Worm (Caenorhabditis elegans) whole organism, L4 larva: ENCODE data around the gene ttr-38.

ENCODE experiments used
- F10B5.3 ChIP-seq: sonication (generic microtip); optimal IDR thresholded peaks from 2 replicates; lab custom pipeline; 2016; ENCODE audit warnings: mild to moderate bottlenecking, missing genetic modification characterization, missing compliant biosample characterization
- F26F4.8 ChIP-seq: fragments of 200-800 bp; sonication (Bioruptor generic); conservative IDR thresholded peaks from 2 replicates; pipeline ENCODE4 v1.3.6; 2022; ENCODE audit warnings: missing genetic modification characterization, missing compliant biosample characterization
- T26A8.4 ChIP-seq: fragments of 200-800 bp; sonication (Bioruptor generic); IDR thresholded peaks from 2 replicates; pipeline ENCODE4 v1.3.6; 2022; ENCODE audit warnings: missing genetic modification characterization, missing compliant biosample characterization
- Y105C5A.15 ChIP-seq: fragments of 200-800 bp; sonication (Bioruptor generic); IDR thresholded peaks from 2 replicates; pipeline ENCODE4 v1.3.6; 2022; ENCODE audit warnings: missing genetic modification characterization, missing compliant biosample characterization
- Y75B8A.6 ChIP-seq: fragments of 200-800 bp; sonication (Bioruptor generic); IDR thresholded peaks from 2 replicates; pipeline ENCODE4 v1.3.6; 2022; ENCODE audit warnings: missing genetic modification reagents, missing genetic modification characterization, missing compliant biosample characterization
- aha-1 ChIP-seq: fragments of 150-350 bp; peaks from one replicate; lab custom pipeline; 2014; ENCODE audit warnings: missing biosample characterization, missing genetic modification characterization
- arid-1 ChIP-seq: fragments of 200-800 bp; sonication (Bioruptor generic); conservative IDR thresholded peaks from 2 replicates; pipeline ENCODE4 v1.3.6; 2022; ENCODE audit warnings: missing genetic modification reagents, missing genetic modification characterization, missing compliant biosample characterization
- attf-4 ChIP-seq: sonication (generic microtip); optimal IDR thresholded peaks from 3 replicates; lab custom pipeline; 2017; ENCODE audit warnings: missing biosample characterization, missing genetic modification characterization
- ceh-28 ChIP-seq: fragments of 150-350 bp; optimal IDR thresholded peaks from 2 replicates; lab custom pipeline; 2014; ENCODE audit warnings: missing biosample characterization, missing genetic modification reagents, missing genetic modification characterization
- ceh-44 ChIP-seq: fragments of 200-800 bp; sonication (Bioruptor generic); IDR thresholded peaks from 2 replicates; pipeline ENCODE4 v1.3.6; 2022; ENCODE audit warnings: missing genetic modification reagents, missing genetic modification characterization, missing compliant biosample characterization
- ceh-82 ChIP-seq: sonication (generic microtip); optimal IDR thresholded peaks from 2 replicates; lab custom pipeline; 2017; ENCODE audit warnings: missing biosample characterization, missing genetic modification characterization
- ces-1 ChIP-seq: fragments of 150-350 bp; sonication (generic microtip); optimal IDR thresholded peaks from 4 replicates; lab custom pipeline; 2014; ENCODE audit warnings: missing biosample characterization, missing genetic modification reagents, missing genetic modification characterization
- cey-2 ChIP-seq: sonication (generic microtip); optimal IDR thresholded peaks from 3 replicates; lab custom pipeline; 2017; ENCODE audit warnings: missing genetic modification characterization, mild to moderate bottlenecking, missing compliant biosample characterization, antibody characterized with exemption, borderline replicate concordance; ENCODE audit not compliant: insufficient read depth
- ctbp-1 ChIP-seq: fragments of 200-800 bp; sonication (Bioruptor generic); IDR thresholded peaks from 2 replicates; pipeline ENCODE4 v1.3.6; 2022; ENCODE audit warnings: missing genetic modification reagents, missing genetic modification characterization, missing compliant biosample characterization
- daf-8 ChIP-seq: fragments of 200-800 bp; sonication (Bioruptor generic); IDR thresholded peaks from 2 replicates; pipeline ENCODE4 v1.3.6; 2022; ENCODE audit warnings: missing genetic modification characterization, missing compliant biosample characterization
- dmd-6 ChIP-seq: fragments of 200-800 bp; sonication (Bioruptor generic); IDR thresholded peaks from 2 replicates; pipeline ENCODE4 v1.3.6; 2022; ENCODE audit warnings: missing genetic modification reagents, missing genetic modification characterization, missing compliant biosample characterization
- dmd-8 ChIP-seq: fragments of 200-800 bp; sonication (Bioruptor generic); IDR thresholded peaks from 2 replicates; pipeline ENCODE4 v1.3.6; 2022; ENCODE audit warnings: missing genetic modification characterization, missing compliant biosample characterization
- dpl-1 ChIP-seq: fragments of 150-350 bp; optimal IDR thresholded peaks from 2 replicates; lab custom pipeline; 2014; ENCODE audit warnings: missing biosample characterization, missing genetic modification reagents, missing genetic modification characterization
- duxl-1 ChIP-seq: sonication (generic microtip); optimal IDR thresholded peaks from 2 replicates; lab custom pipeline; 2016; ENCODE audit warnings: mild to moderate bottlenecking, missing genetic modification characterization, moderate library complexity, missing compliant biosample characterization; ENCODE audit not compliant: poor library complexity
- hlh-30 ChIP-seq: sonication (generic microtip); optimal IDR thresholded peaks from 2 replicates; lab custom pipeline; 2017; ENCODE audit warnings: antibody characterized with exemption, mild to moderate bottlenecking, missing genetic modification characterization, missing compliant biosample characterization; ENCODE audit not compliant: insufficient read depth
- hmg-1.1 ChIP-seq: fragments of 200-800 bp; sonication (Bioruptor generic); IDR thresholded peaks from 2 replicates; pipeline ENCODE4 v1.3.6; 2022; ENCODE audit warnings: missing genetic modification reagents, missing genetic modification characterization, missing compliant biosample characterization
- lim-7 ChIP-seq: fragments of 200-800 bp; sonication (Bioruptor generic); IDR thresholded peaks from 2 replicates; pipeline ENCODE4 v1.3.6; 2022; ENCODE audit warnings: missing genetic modification characterization, missing compliant biosample characterization
- lin-13 ChIP-seq: fragments of 150-350 bp; optimal IDR thresholded peaks from 2 replicates; lab custom pipeline; 2014; ENCODE audit warnings: missing biosample characterization, missing genetic modification reagents, missing genetic modification characterization
- lin-29 ChIP-seq: fragments of 200-800 bp; sonication (Bioruptor generic); IDR thresholded peaks from 2 replicates; pipeline ENCODE4 v1.3.6; 2022; ENCODE audit warnings: missing genetic modification reagents, missing genetic modification characterization, missing compliant biosample characterization
- lin-39 ChIP-seq: fragments of 150-350 bp; optimal IDR thresholded peaks from 2 replicates; lab custom pipeline; 2014; ENCODE audit warnings: missing biosample characterization, missing genetic modification reagents, missing genetic modification characterization
- lir-3 ChIP-seq: sonication (generic microtip); optimal IDR thresholded peaks from 2 replicates; lab custom pipeline; 2016; ENCODE audit warnings: mild to moderate bottlenecking, missing genetic modification characterization, missing compliant biosample characterization
- lsy-2 ChIP-seq, 2 experiments: fragments of 150-350 bp in 1 of 2; sonication (generic microtip) in 1 of 2; optimal IDR thresholded peaks; 2 replicates each; lab custom pipeline; 2014 to 2017; ENCODE audit warnings: missing biosample characterization in 2 of 2, missing genetic modification characterization in 2 of 2
- mdl-1 ChIP-seq, 2 experiments: fragments of 150-350 bp in 1 of 2; sonication (generic microtip) in 1 of 2; optimal IDR thresholded peaks; 2 replicates each; lab custom pipeline; 2014 to 2017; ENCODE audit warnings: missing biosample characterization in 2 of 2, missing genetic modification characterization in 2 of 2
- mdt-29 ChIP-seq: fragments of 200-800 bp; sonication (Bioruptor generic); IDR thresholded peaks from 2 replicates; pipeline ENCODE4 v1.3.6; 2022; ENCODE audit warnings: missing genetic modification reagents, missing genetic modification characterization, missing compliant biosample characterization
- mep-1 ChIP-seq: fragments of 150-350 bp; sonication (generic microtip); optimal IDR thresholded peaks from 3 replicates; lab custom pipeline; 2014; ENCODE audit warnings: missing biosample characterization, missing genetic modification characterization
- mes-2 ChIP-seq: sonication (generic microtip); optimal IDR thresholded peaks from 2 replicates; lab custom pipeline; 2016; ENCODE audit warnings: missing genotype, mild to moderate bottlenecking, missing genetic modification characterization, missing compliant biosample characterization; ENCODE audit not compliant: poor library complexity, severe bottlenecking
- mxl-2 ChIP-seq: fragments of 200-800 bp; sonication (Bioruptor generic); conservative IDR thresholded peaks from 2 replicates; pipeline ENCODE4 v1.3.6; 2022; ENCODE audit warnings: missing genetic modification reagents, missing genetic modification characterization, missing compliant biosample characterization
- mxl-3 ChIP-seq: fragments of 200-800 bp; sonication (Bioruptor generic); optimal IDR thresholded peaks from 2 replicates; lab custom pipeline; 2018; ENCODE audit warnings: mild to moderate bottlenecking, missing genetic modification characterization, missing compliant biosample characterization
- nhr-11 ChIP-seq: fragments of 150-350 bp; optimal IDR thresholded peaks from 2 replicates; lab custom pipeline; 2014; ENCODE audit warnings: missing biosample characterization, missing genetic modification characterization
- nhr-111 ChIP-seq: fragments of 200-800 bp; sonication (Bioruptor generic); optimal IDR thresholded peaks from 2 replicates; lab custom pipeline; 2018; ENCODE audit warnings: mild to moderate bottlenecking, missing genetic modification characterization, missing compliant biosample characterization
- nhr-28 ChIP-seq: fragments of 150-350 bp; optimal IDR thresholded peaks from 2 replicates; lab custom pipeline; 2014; ENCODE audit warnings: missing biosample characterization, missing genetic modification characterization
- nhr-41 ChIP-seq: fragments of 200-800 bp; sonication (Bioruptor generic); IDR thresholded peaks from 2 replicates; pipeline ENCODE4 v1.3.6; 2022; ENCODE audit warnings: missing genetic modification reagents, missing genetic modification characterization, missing compliant biosample characterization
- nhr-48 ChIP-seq: sonication (generic microtip); optimal IDR thresholded peaks from 2 replicates; lab custom pipeline; 2016; ENCODE audit warnings: mild to moderate bottlenecking, missing genetic modification characterization, missing compliant biosample characterization
- nhr-6 ChIP-seq: fragments of 150-350 bp; optimal IDR thresholded peaks from 2 replicates; lab custom pipeline; 2014; ENCODE audit warnings: missing biosample characterization, missing genetic modification characterization
- nhr-77 ChIP-seq: fragments of 150-350 bp; optimal IDR thresholded peaks from 2 replicates; lab custom pipeline; 2014; ENCODE audit warnings: missing biosample characterization, missing genetic modification characterization
- pha-4 ChIP-seq, 2 experiments: fragments of 150-350 bp in 1 of 2; fragments of 200-800 bp in 1 of 2; sonication (Bioruptor generic) in 1 of 2; IDR thresholded peaks in 1 of 2; optimal IDR thresholded peaks in 1 of 2; 2 replicates each; pipeline versions ENCODE4 v1.3.6 to Lab custom; 2014 to 2022; ENCODE audit warnings: missing genetic modification characterization in 2 of 2, missing genetic modification reagents in 2 of 2, missing biosample characterization in 1 of 2, missing compliant biosample characterization in 1 of 2
- saeg-2 ChIP-seq: fragments of 200-800 bp; sonication (Bioruptor generic); IDR thresholded peaks from 2 replicates; pipeline ENCODE4 v1.3.6; 2022; ENCODE audit warnings: missing genetic modification reagents, missing genetic modification characterization, missing compliant biosample characterization
- sdz-12 ChIP-seq: fragments of 200-800 bp; sonication (Bioruptor generic); optimal IDR thresholded peaks from 2 replicates; lab custom pipeline; 2018; ENCODE audit warnings: mild to moderate bottlenecking, missing genetic modification characterization, missing compliant biosample characterization
- set-16 ChIP-seq: fragments of 200-800 bp; sonication (Bioruptor generic); IDR thresholded peaks from 2 replicates; pipeline ENCODE4 v1.3.6; 2022; ENCODE audit warnings: missing genetic modification reagents, missing genetic modification characterization, missing compliant biosample characterization
- skn-1 ChIP-seq: fragments of 150-350 bp; optimal IDR thresholded peaks from 2 replicates; lab custom pipeline; 2014; ENCODE audit warnings: missing biosample characterization, missing genetic modification characterization
- snpc-1.2 ChIP-seq: fragments of 200-800 bp; sonication (Bioruptor generic); IDR thresholded peaks from 2 replicates; pipeline ENCODE4 v1.3.6; 2022; ENCODE audit warnings: missing genetic modification reagents, missing genetic modification characterization, missing compliant biosample characterization
- tag-97 ChIP-seq: fragments of 200-800 bp; sonication (Bioruptor generic); IDR thresholded peaks from 2 replicates; pipeline ENCODE4 v1.3.6; 2022; ENCODE audit warnings: missing genetic modification characterization, missing compliant biosample characterization
- unc-39 ChIP-seq: sonication (generic microtip); optimal IDR thresholded peaks from 2 replicates; lab custom pipeline; 2017; ENCODE audit warnings: missing biosample characterization, missing genetic modification characterization
- vab-7 ChIP-seq: fragments of 200-800 bp; sonication (Bioruptor generic); IDR thresholded peaks from 2 replicates; pipeline ENCODE4 v1.3.6; 2022; ENCODE audit warnings: missing genetic modification reagents, missing genetic modification characterization, missing compliant biosample characterization
- zip-11 ChIP-seq: fragments of 200-800 bp; sonication (Bioruptor generic); IDR thresholded peaks from 2 replicates; pipeline ENCODE4 v1.3.6; 2022; ENCODE audit warnings: missing genetic modification characterization, missing compliant biosample characterization

The ttr-38 gene

ce11 chrX:9264636-9265035 is 49.7 kb downstream of the ttr-38 start:
- TF ChIP-seq dpl-1 (no peak), pha-4 (GFP tag; IDR thresholded peaks at IDR 0.05; lab: Robert Waterston, UW) (peak; percentile 56; the same call in 1 of the 2 replicates), pha-4 (tag; optimal IDR thresholded peaks at IDR 0.05; lab: Kevin White, UChicago) (no peak), nhr-28 (tag; lab: Kevin White, UChicago) (peak; percentile 79), mdl-1 (tag; optimal IDR thresholded peaks at IDR 0.05; lab: Kevin White, UChicago) (peak in 1 of 2 experiments; percentile 60), nhr-6 (no peak), ceh-82 (tag; lab: Kevin White, UChicago) (no peak), Y75B8A.6 (GFP tag; lab: Robert Waterston, UW) (no peak), nhr-77 (tag; lab: Kevin White, UChicago) (peak; percentile 77), nhr-41 (GFP tag; lab: Robert Waterston, UW) (no peak), sdz-12 (GFP tag; lab: Kevin White, UChicago) (no peak), hlh-30 (tag; lab: Kevin White, UChicago) (peak; percentile 94), lim-7 (GFP tag; lab: Robert Waterston, UW) (peak; percentile 37; the same call in 1 of the 2 replicates), arid-1 (GFP tag; lab: Robert Waterston, UW) (no peak), hmg-1.1 (GFP tag; lab: Robert Waterston, UW) (no peak), skn-1 (tag; lab: Kevin White, UChicago) (no peak), lin-13 (GFP tag; lab: Kevin White, UChicago) (peak; percentile 17), nhr-11 (no peak), unc-39 (no peak), duxl-1 (tag; lab: Kevin White, UChicago) (no peak), mxl-3 (no peak), lsy-2 (tag; optimal IDR thresholded peaks at IDR 0.05; lab: Kevin White, UChicago) (peak in 1 of 2 experiments; percentile 43), tag-97 (GFP tag; lab: Robert Waterston, UW) (0 out of 2 replicates have a peak, but pooled peaks have one; percentile 53), T26A8.4 (0 out of 2 replicates have a peak, but pooled peaks have one; percentile 31), daf-8 (GFP tag; lab: Robert Waterston, UW) (no peak), lin-39 (tag; lab: Kevin White, UChicago) (no peak), lin-29 (GFP tag; lab: Robert Waterston, UW) (no peak), ces-1 (GFP tag; lab: Kevin White, UChicago) (no peak), mes-2 (tag; lab: Kevin White, UChicago) (peak; percentile 50), dmd-6 (GFP tag; lab: Robert Waterston, UW) (peak; percentile 93), lir-3 (no peak), ceh-44 (GFP tag; lab: Robert Waterston, UW) (no peak), saeg-2 (GFP tag; lab: Robert Waterston, UW) (0 out of 2 replicates have a peak, but pooled peaks have one; percentile 20), nhr-48 (tag; lab: Kevin White, UChicago) (peak; percentile 32), F26F4.8 (GFP tag; lab: Robert Waterston, UW) (no peak), cey-2 (tag; lab: Kevin White, UChicago) (no peak), ceh-28 (tag; lab: Kevin White, UChicago) (no peak), vab-7 (GFP tag; lab: Robert Waterston, UW) (no peak), mep-1 (peak; percentile 57), ctbp-1 (no peak), zip-11 (GFP tag; lab: Robert Waterston, UW) (no peak), F10B5.3 (tag; lab: Kevin White, UChicago) (no peak), aha-1 (tag; lab: Kevin White, UChicago) (peak; percentile 82), mdt-29 (peak; percentile 55; the same call in 1 of the 2 replicates), nhr-111 (GFP tag; lab: Kevin White, UChicago) (no peak), dmd-8 (GFP tag; lab: Robert Waterston, UW) (no peak), Y105C5A.15 (GFP tag; lab: Robert Waterston, UW) (no peak), snpc-1.2 (no peak), attf-4 (no peak), set-16 (GFP tag; lab: Robert Waterston, UW) (no peak; the same call in 1 of the 2 replicates), mxl-2 (GFP tag; lab: Robert Waterston, UW) (0 out of 2 replicates have a peak, but pooled peaks have one; percentile 25)
